Fruit fly (Drosophila melanogaster): Measurements from ENCODE around the gene CG3919.

DNA sequence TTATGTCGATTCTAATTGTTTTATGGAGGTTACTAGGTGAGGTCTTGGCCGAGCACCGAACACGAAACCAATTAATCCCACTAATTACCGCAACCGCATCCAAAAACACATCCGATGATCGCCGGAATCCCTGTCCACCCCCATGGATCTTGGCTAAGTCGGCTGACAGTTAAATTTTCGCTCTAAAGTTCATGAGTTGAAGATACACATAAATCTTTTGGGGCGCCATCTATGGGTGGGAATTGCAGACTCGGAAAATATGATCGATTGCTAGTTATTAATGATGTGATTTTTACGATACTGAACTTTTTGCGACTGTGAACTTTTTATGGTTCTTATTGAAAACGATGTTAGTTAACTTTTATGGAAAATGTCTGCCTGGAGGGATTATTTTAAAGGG, 50.6 kb downstream of the CG3919 start:
- TF ChIP-seq bab1 (GFP tag; optimal IDR thresholded peaks at IDR 0.05) (no peak), ovo (GFP tag; optimal IDR thresholded peaks at IDR 0.05) (no peak)
